Fruit fly (Drosophila melanogaster): ENCODE measurements around the gene Sox100B.

Sox100B gene

dm6 chr3R:31123315-31123714 is 58.3 kb downstream of the Sox100B start, which contains the start of gene Prosalpha3T:
Gene Prosalpha3T (minus strand): TSS chr3R:31123415.
- no peak for TF ChIP-seq psq (optimal IDR thresholded peaks at IDR 0.05)
- TF ChIP-seq insv (optimal IDR thresholded peaks at IDR 0.05) = no peak
- no peak for TF ChIP-seq h (optimal IDR thresholded peaks at IDR 0.05)
- TF ChIP-seq Sin3A (optimal IDR thresholded peaks at IDR 0.05) = no peak
- no peak for TF ChIP-seq ttk (optimal IDR thresholded peaks at IDR 0.05)
- TF ChIP-seq Myc (optimal IDR thresholded peaks at IDR 0.05) = no peak

- TF ChIP-seq ttk (optimal IDR thresholded peaks at IDR 0.05) (no peak), psq (optimal IDR thresholded peaks at IDR 0.05) (no peak), insv (optimal IDR thresholded peaks at IDR 0.05) (no peak), Myc (optimal IDR thresholded peaks at IDR 0.05) (no peak), h (optimal IDR thresholded peaks at IDR 0.05) (no peak), Sin3A (optimal IDR thresholded peaks at IDR 0.05) (no peak)
Measured at dm6 chr3R:31125746-31126199, 60.7 kb downstream of the Sox100B start, which contains the start of gene CG15554. Gene CG15554 (plus strand): TSS chr3R:31126149.

- TF ChIP-seq psq (optimal IDR thresholded peaks at IDR 0.05) = no peak
- no peak for TF ChIP-seq h (optimal IDR thresholded peaks at IDR 0.05)
- no peak for TF ChIP-seq Myc (optimal IDR thresholded peaks at IDR 0.05)
- TF ChIP-seq insv (optimal IDR thresholded peaks at IDR 0.05) = no peak
- TF ChIP-seq ttk (optimal IDR thresholded peaks at IDR 0.05) = no peak
- TF ChIP-seq Sin3A (optimal IDR thresholded peaks at IDR 0.05) = no peak
Measured at dm6 chr3R:31127357-31127775, 62.3 kb downstream of the Sox100B start.

dm6 chr3R:31130566-31130965 is 65.5 kb downstream of the Sox100B start, which contains the start of gene Ktch:
Gene Ktch (minus strand): TSS chr3R:31130666.
- TF ChIP-seq insv (optimal IDR thresholded peaks at IDR 0.05) (no peak), Sin3A (optimal IDR thresholded peaks at IDR 0.05) (no peak), ttk (optimal IDR thresholded peaks at IDR 0.05) (no peak), psq (optimal IDR thresholded peaks at IDR 0.05) (no peak), Myc (optimal IDR thresholded peaks at IDR 0.05) (no peak), h (optimal IDR thresholded peaks at IDR 0.05) (no peak)

All from Kc167 (cell line).